Fruit fly (Drosophila melanogaster) whole organism, embryonic: ENCODE measurements around the gene scpr-C.

ENCODE experiments used
- Adf1 ChIP-seq: fragments of 200-800 bp; sonication (Bioruptor generic); IDR thresholded peaks from 2 replicates; pipeline ENCODE4 v1.3.6; 2022; ENCODE audit warnings: missing biosample characterization, missing genetic modification characterization
- Aef1 ChIP-seq: fragments of 200-800 bp; sonication (Bioruptor generic); IDR thresholded peaks from 3 replicates; pipeline ENCODE4 v1.3.6; 2022; ENCODE audit warnings: missing biosample characterization, missing genetic modification characterization
- Bteb2 ChIP-seq: fragments of 200-800 bp; sonication (Bioruptor generic); optimal IDR thresholded peaks from 2 replicates; lab custom pipeline; 2016; ENCODE audit warnings: missing biosample characterization, missing genetic modification characterization
- CG11456 ChIP-seq: fragments of 200-800 bp; sonication (Bioruptor generic); IDR thresholded peaks from 3 replicates; pipeline ENCODE4 v1.3.6; 2022; ENCODE audit warnings: missing biosample characterization, missing genetic modification characterization
- CG12219 ChIP-seq: fragments of 200-800 bp; sonication (Bioruptor generic); optimal IDR thresholded peaks from 3 replicates; lab custom pipeline; 2018; ENCODE audit warnings: missing biosample characterization, mild to moderate bottlenecking, missing genetic modification characterization
- CG13296 ChIP-seq: fragments of 200-800 bp; sonication (Bioruptor generic); optimal IDR thresholded peaks from 3 replicates; lab custom pipeline; 2018; ENCODE audit warnings: missing biosample characterization, mild to moderate bottlenecking, missing genetic modification characterization
- CG17385 ChIP-seq: fragments of 200-800 bp; sonication (Bioruptor generic); optimal IDR thresholded peaks from 3 replicates; lab custom pipeline; 2018; ENCODE audit warnings: missing biosample characterization, mild to moderate bottlenecking, missing genetic modification characterization
- CG17802 ChIP-seq: fragments of 200-800 bp; sonication (Bioruptor generic); optimal IDR thresholded peaks from 2 replicates; lab custom pipeline; 2018; ENCODE audit warnings: missing biosample characterization, mild to moderate bottlenecking, missing genetic modification characterization, moderate library complexity
- CG2712 ChIP-seq: fragments of 200-800 bp; optimal IDR thresholded peaks from 3 replicates; lab custom pipeline; 2019; ENCODE audit warnings: missing biosample characterization, mild to moderate bottlenecking, missing genetic modification characterization, moderate library complexity
- CG30020 ChIP-seq: fragments of 200-800 bp; optimal IDR thresholded peaks from 2 replicates; lab custom pipeline; 2019; ENCODE audit warnings: missing biosample characterization, mild to moderate bottlenecking, missing genetic modification characterization, moderate library complexity
- CG30403 ChIP-seq: fragments of 200-800 bp; sonication (Bioruptor generic); optimal IDR thresholded peaks from 3 replicates; lab custom pipeline; 2016; ENCODE audit warnings: missing biosample characterization, missing genetic modification characterization
- CG4328 ChIP-seq: fragments of 200-800 bp; sonication (Bioruptor generic); optimal IDR thresholded peaks from 3 replicates; lab custom pipeline; 2017; ENCODE audit warnings: missing biosample characterization, missing genetic modification reagents, missing genetic modification characterization
- CG4424 ChIP-seq: fragments of 200-800 bp; sonication (Bioruptor generic); optimal IDR thresholded peaks from 3 replicates; lab custom pipeline; 2016; ENCODE audit warnings: missing biosample characterization, missing genetic modification characterization
- CG4707 ChIP-seq: fragments of 200-800 bp; sonication (Bioruptor generic); optimal IDR thresholded peaks from 2 replicates; lab custom pipeline; 2018; ENCODE audit warnings: missing biosample characterization, mild to moderate bottlenecking, missing genetic modification characterization, moderate library complexity
- CG7357 ChIP-seq: fragments of 200-800 bp; sonication (Bioruptor generic); IDR thresholded peaks from 3 replicates; pipeline ENCODE4 v1.3.6; 2022; ENCODE audit warnings: missing biosample characterization, missing genetic modification characterization
- CG7372 ChIP-seq: fragments of 200-800 bp; sonication (Bioruptor generic); IDR thresholded peaks from 2 replicates; pipeline ENCODE4 v1.3.6; 2022; ENCODE audit warnings: missing biosample characterization, missing genetic modification characterization
- CG7987 ChIP-seq: fragments of 200-800 bp; sonication (Bioruptor generic); optimal IDR thresholded peaks from 2 replicates; lab custom pipeline; 2018; ENCODE audit warnings: missing biosample characterization, mild to moderate bottlenecking, missing genetic modification characterization, moderate library complexity
- CG9437 ChIP-seq: fragments of 200-800 bp; sonication (Bioruptor generic); optimal IDR thresholded peaks from 2 replicates; lab custom pipeline; 2018; ENCODE audit warnings: missing biosample characterization, mild to moderate bottlenecking, missing genetic modification characterization
- CG9609 ChIP-seq: fragments of 200-800 bp; sonication (Bioruptor generic); optimal IDR thresholded peaks from 3 replicates; lab custom pipeline; 2016; ENCODE audit warnings: missing biosample characterization, missing genetic modification characterization
- Mrtf ChIP-seq: fragments of 200-800 bp; sonication (Bioruptor generic); IDR thresholded peaks from 3 replicates; pipeline ENCODE4 v1.3.6; 2022; ENCODE audit warnings: missing biosample characterization, missing genetic modification characterization
- Nf-YA ChIP-seq: fragments of 200-800 bp; sonication (Bioruptor generic); IDR thresholded peaks from 2 replicates; pipeline ENCODE4 v1.3.6; 2022; ENCODE audit warnings: missing biosample characterization, missing genetic modification characterization
- Pdp1 ChIP-seq, 2 experiments: fragments of 200-800 bp; sonication (Bioruptor generic); optimal IDR thresholded peaks; 3 replicates each; lab custom pipeline; 2016; ENCODE audit warnings: missing biosample characterization in 2 of 2, missing genetic modification characterization in 2 of 2, mild to moderate bottlenecking in 1 of 2, moderate library complexity in 1 of 2
- Side ChIP-seq: fragments of 200-800 bp; sonication (Bioruptor generic); optimal IDR thresholded peaks from 2 replicates; lab custom pipeline; 2016; ENCODE audit warnings: missing biosample characterization, missing genetic modification characterization
- Sin3A ChIP-seq: fragments of >200 bp; optimal IDR thresholded peaks from 2 replicates; lab custom pipeline; 2018
- Stat92E ChIP-seq, 3 experiments: fragments of >200 bp in 2 of 3; fragments of 200-800 bp in 1 of 3; sonication (Bioruptor generic) in 1 of 3; optimal IDR thresholded peaks; 2 replicates each; lab custom pipeline; 2017 to 2019; ENCODE audit warnings: missing biosample characterization in 3 of 3, missing genetic modification characterization in 3 of 3, mild to moderate bottlenecking in 1 of 3, moderate library complexity in 1 of 3
- Usf ChIP-seq: fragments of 200-800 bp; sonication (Bioruptor generic); optimal IDR thresholded peaks from 2 replicates; lab custom pipeline; 2017; ENCODE audit warnings: missing genotype, missing biosample characterization, missing genetic modification characterization
- ato ChIP-seq: fragments of 200-800 bp; sonication (Bioruptor generic); IDR thresholded peaks from 2 replicates; pipeline ENCODE4 v1.3.6; 2022; ENCODE audit warnings: missing biosample characterization, missing genetic modification characterization; ENCODE audit not compliant: partially characterized antibody
- bcd ChIP-seq: fragments of 200-800 bp; sonication (Bioruptor generic); optimal IDR thresholded peaks from 2 replicates; lab custom pipeline; 2017; ENCODE audit warnings: missing biosample characterization, mild to moderate bottlenecking, missing genetic modification characterization
- bsh ChIP-seq, 2 experiments: fragments of 200-800 bp; sonication (Bioruptor generic); optimal IDR thresholded peaks; 2 replicates each; lab custom pipeline; 2017 to 2018; ENCODE audit warnings: mild to moderate bottlenecking in 2 of 2, missing biosample characterization in 2 of 2, missing genetic modification characterization in 2 of 2, moderate library complexity in 1 of 2
- cato ChIP-seq: fragments of 200-800 bp; sonication (Bioruptor generic); optimal IDR thresholded peaks from 2 replicates; lab custom pipeline; 2016; ENCODE audit warnings: missing biosample characterization, missing genetic modification characterization, borderline replicate concordance
- dmrt11E ChIP-seq: fragments of 200-800 bp; sonication (Bioruptor generic); optimal IDR thresholded peaks from 3 replicates; lab custom pipeline; 2018; ENCODE audit warnings: missing biosample characterization, mild to moderate bottlenecking, missing genetic modification characterization, moderate library complexity
- dysf ChIP-seq: fragments of 200-800 bp; sonication (Bioruptor generic); IDR thresholded peaks from 3 replicates; pipeline ENCODE4 v1.3.6; 2022; ENCODE audit warnings: missing biosample characterization, missing genetic modification characterization
- gcm ChIP-seq: fragments of 200-800 bp; sonication (Bioruptor generic); optimal IDR thresholded peaks from 2 replicates; lab custom pipeline; 2019; ENCODE audit warnings: missing biosample characterization, mild to moderate bottlenecking, missing genetic modification characterization, moderate library complexity
- gsb-n ChIP-seq: fragments of 200-800 bp; sonication (Bioruptor generic); optimal IDR thresholded peaks from 3 replicates; lab custom pipeline; 2018; ENCODE audit warnings: missing biosample characterization, mild to moderate bottlenecking, missing genetic modification characterization
- hbn ChIP-seq: fragments of 200-800 bp; sonication (Bioruptor generic); IDR thresholded peaks from 2 replicates; pipeline ENCODE4 v1.3.6; 2022; ENCODE audit warnings: missing biosample characterization, missing genetic modification characterization; ENCODE audit not compliant: partially characterized antibody
- hkb ChIP-seq, 2 experiments: fragments of 200-800 bp in 1 of 2; fragments of >200 bp in 1 of 2; sonication (Bioruptor generic) in 1 of 2; IDR thresholded peaks in 1 of 2; optimal IDR thresholded peaks in 1 of 2; 2 replicates each; pipeline versions ENCODE4 v1.3.6 to Lab custom; 2017 to 2022; ENCODE audit warnings: missing biosample characterization in 1 of 2, missing genetic modification characterization in 1 of 2
- kah ChIP-seq: fragments of 200-800 bp; sonication (Bioruptor generic); optimal IDR thresholded peaks from 2 replicates; lab custom pipeline; 2018; ENCODE audit warnings: missing biosample characterization, mild to moderate bottlenecking, missing genetic modification characterization
- mirr ChIP-seq: fragments of 200-800 bp; sonication (Bioruptor generic); optimal IDR thresholded peaks from 3 replicates; lab custom pipeline; 2018; ENCODE audit warnings: missing biosample characterization, mild to moderate bottlenecking, missing genetic modification characterization
- nau ChIP-seq: fragments of 200-800 bp; sonication (Bioruptor generic); optimal IDR thresholded peaks from 3 replicates; lab custom pipeline; 2017; ENCODE audit warnings: missing biosample characterization, mild to moderate bottlenecking, missing genetic modification characterization, missing genetic modification reagents
- peb ChIP-seq: fragments of 200-800 bp; sonication (Bioruptor generic); IDR thresholded peaks from 2 replicates; pipeline ENCODE4 v1.3.6; 2022; ENCODE audit warnings: missing biosample characterization, missing genetic modification characterization
- repo ChIP-seq: fragments of 200-800 bp; sonication (Bioruptor generic); optimal IDR thresholded peaks from 2 replicates; lab custom pipeline; 2016; ENCODE audit warnings: missing biosample characterization, missing genetic modification characterization
- rib ChIP-seq: fragments of 200-800 bp; sonication (Bioruptor generic); IDR thresholded peaks from 2 replicates; pipeline ENCODE4 v1.3.6; 2022; ENCODE audit warnings: missing biosample characterization, missing genetic modification characterization
- run ChIP-seq: fragments of 200-800 bp; sonication (Bioruptor generic); optimal IDR thresholded peaks from 3 replicates; lab custom pipeline; 2018; ENCODE audit warnings: missing biosample characterization, mild to moderate bottlenecking, missing genetic modification characterization
- schlank ChIP-seq: fragments of 200-800 bp; sonication (Bioruptor generic); optimal IDR thresholded peaks from 2 replicates; lab custom pipeline; 2018; ENCODE audit warnings: missing biosample characterization, mild to moderate bottlenecking, missing genetic modification characterization
- sisA ChIP-seq: fragments of 200-800 bp; sonication (Bioruptor generic); IDR thresholded peaks from 2 replicates; pipeline ENCODE4 v1.3.6; 2022; ENCODE audit warnings: missing biosample characterization, missing genetic modification characterization
- ssp ChIP-seq: fragments of 200-800 bp; sonication (Bioruptor generic); IDR thresholded peaks from 2 replicates; pipeline ENCODE4 v1.3.6; 2022; ENCODE audit warnings: missing biosample characterization, missing genetic modification characterization
- trem ChIP-seq: fragments of 200-800 bp; optimal IDR thresholded peaks from 3 replicates; lab custom pipeline; 2019; ENCODE audit warnings: missing biosample characterization, mild to moderate bottlenecking, missing genetic modification characterization, moderate library complexity
- vvl ChIP-seq: fragments of 200-800 bp; sonication (Bioruptor generic); IDR thresholded peaks from 2 replicates; pipeline ENCODE4 v1.3.6; 2022; ENCODE audit warnings: missing biosample characterization, missing genetic modification characterization

Gene scpr-C

DNA sequence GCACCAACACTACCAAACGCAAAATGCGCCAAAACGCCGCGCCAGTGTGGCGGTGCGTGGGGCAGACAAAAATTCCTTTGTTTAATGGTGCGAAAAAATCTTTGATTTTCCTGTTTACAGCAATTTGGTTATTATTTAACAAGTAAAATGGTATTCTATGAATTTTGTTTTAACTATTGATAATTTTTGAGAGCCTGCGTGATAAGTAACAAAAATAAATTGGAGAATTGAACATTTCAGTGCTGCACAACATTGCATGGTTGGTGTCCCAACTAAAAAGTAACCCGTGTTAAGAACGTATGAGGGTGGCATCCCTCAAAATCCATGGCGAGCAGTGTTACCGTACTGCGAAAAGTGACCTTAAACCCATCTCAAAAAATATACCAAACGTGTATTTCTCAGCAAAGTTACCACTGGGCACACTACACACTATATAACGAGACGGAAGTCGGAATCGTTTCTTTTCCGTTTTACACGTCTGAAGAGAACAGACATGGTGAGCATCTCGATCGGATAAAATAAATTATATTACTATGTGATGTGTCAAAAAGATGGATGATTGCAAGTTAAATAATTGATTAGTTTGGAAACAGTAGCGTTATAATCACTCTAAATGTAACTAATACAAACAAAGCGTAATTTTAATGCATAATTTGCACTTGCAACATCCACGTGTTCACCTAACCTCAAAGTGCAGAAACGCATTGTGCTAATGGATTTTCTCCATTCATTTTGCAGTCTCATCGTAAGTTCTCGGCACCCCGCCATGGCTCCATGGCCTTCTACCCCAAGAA lies 3.7 kb upstream of the scpr-C start, which contains the start of the genes CG6693 and RpL3 (continued):
- TF ChIP-seq nau (GFP tag; lab: Kevin White, UChicago) (no peak), hkb (optimal IDR thresholded peaks at IDR 0.05; lab: Kevin White, UChicago) (peak; percentile 93), hkb (GFP tag; IDR thresholded peaks at IDR 0.05; lab: Robert Waterston, UW) (peak; percentile 67), gcm (GFP tag; lab: Kevin White, UChicago) (peak; percentile 78), CG12219 (GFP tag; lab: Kevin White, UChicago) (peak; percentile 86), CG17802 (peak; percentile 23), CG4707 (peak; percentile 90), Stat92E (GFP tag; optimal IDR thresholded peaks at IDR 0.05; lab: Kevin White, UChicago) (peak in 1 of 3 experiments; percentile 91), cato (peak; percentile 43), Bteb2 (GFP tag; lab: Kevin White, UChicago) (peak; percentile 27), rib (GFP tag; lab: Robert Waterston, UW) (peak; percentile 71), vvl (peak; percentile 84), CG4328 (GFP tag; lab: Kevin White, UChicago) (peak; percentile 84), CG30020 (tag; lab: Kevin White, UChicago) (peak; percentile 27), CG7987 (GFP tag; lab: Kevin White, UChicago) (peak; percentile 95), CG4424 (GFP tag; lab: Kevin White, UChicago) (peak; percentile 56), dysf (peak; percentile 43; the same call in 2 of the 3 replicates), hbn (GFP tag; lab: Robert Waterston, UW) (no peak), kah (peak; percentile 86), CG17385 (GFP tag; lab: Kevin White, UChicago) (peak; percentile 88), repo (peak; percentile 39), CG30403 (GFP tag; lab: Kevin White, UChicago) (peak; percentile 55), CG7357 (0 out of 3 replicates have a peak, but pooled peaks have one; percentile 24), ato (GFP tag; lab: Robert Waterston, UW) (peak; percentile 57), run (tag; lab: Kevin White, UChicago) (peak; percentile 57), mirr (GFP tag; lab: Kevin White, UChicago) (peak; percentile 90), peb (no peak), gsb-n (peak; percentile 76), schlank (tag; lab: Kevin White, UChicago) (peak; percentile 79), CG7372 (GFP tag; lab: Robert Waterston, UW) (no peak), CG11456 (GFP tag; lab: Robert Waterston, UW) (peak; percentile 84), Aef1 (GFP tag; lab: Robert Waterston, UW) (no peak; the same call in 2 of the 3 replicates), Mrtf (peak; percentile 51; the same call in 1 of the 3 replicates), Side (peak; percentile 63), bsh (GFP tag; optimal IDR thresholded peaks at IDR 0.05; lab: Kevin White, UChicago) (peak; percentile 63 to 66), trem (tag; lab: Kevin White, UChicago) (peak; percentile 94), Pdp1 (GFP tag; optimal IDR thresholded peaks at IDR 0.05; lab: Kevin White, UChicago) (peak; percentile 50 to 82), dmrt11E (peak; percentile 58), Adf1 (GFP tag; lab: Robert Waterston, UW) (peak; percentile 53; the same call in 1 of the 2 replicates), Usf (no peak), bcd (GFP tag; lab: Kevin White, UChicago) (peak; percentile 79), sisA (GFP tag; lab: Robert Waterston, UW) (no peak), ssp (GFP tag; lab: Robert Waterston, UW) (peak; percentile 56), CG9437 (GFP tag; lab: Kevin White, UChicago) (peak; percentile 45), CG13296 (GFP tag; lab: Kevin White, UChicago) (peak; percentile 91), Nf-YA (GFP tag; lab: Robert Waterston, UW) (peak; percentile 76), Sin3A (lab: Kevin White, UChicago) (peak; percentile 99), CG9609 (GFP tag; lab: Kevin White, UChicago) (peak; percentile 51), CG2712 (tag; lab: Kevin White, UChicago) (peak; percentile 70)
